Fruit fly (Drosophila melanogaster) whole organism, embryonic: Measurements from ENCODE around the gene CG34258.
A peak's percentile ranks its signal among the peaks of the same experiment; 100 is the strongest.

Source experiments
- Asciz ChIP-seq: fragments of 200-800 bp; sonication (Bioruptor generic); optimal IDR thresholded peaks from 2 replicates; lab custom pipeline; 2017; ENCODE audit warnings: missing biosample characterization, mild to moderate bottlenecking, missing genetic modification characterization, missing genetic modification reagents
- BEAF-32 ChIP-seq: fragments of 200-800 bp; sonication (Bioruptor generic); optimal IDR thresholded peaks from 3 replicates; lab custom pipeline; 2017; ENCODE audit warnings: missing biosample characterization, missing genetic modification characterization, mild to moderate bottlenecking, moderate library complexity, missing genetic modification reagents
- CG10543 ChIP-seq: fragments of 200-800 bp; sonication (Bioruptor generic); optimal IDR thresholded peaks from 3 replicates; lab custom pipeline; 2017; ENCODE audit warnings: missing biosample characterization, mild to moderate bottlenecking, missing genetic modification characterization, moderate library complexity
- CG11085 ChIP-seq: fragments of 200-800 bp; sonication (Bioruptor generic); IDR thresholded peaks from 2 replicates; pipeline ENCODE4 v1.3.6; 2022; ENCODE audit warnings: missing biosample characterization, missing genetic modification characterization
- CG11504 ChIP-seq: fragments of 200-800 bp; sonication (Bioruptor generic); optimal IDR thresholded peaks from 3 replicates; lab custom pipeline; 2019; ENCODE audit warnings: missing biosample characterization, mild to moderate bottlenecking, missing genetic modification characterization, moderate library complexity
- CG12219 ChIP-seq: fragments of 200-800 bp; sonication (Bioruptor generic); optimal IDR thresholded peaks from 3 replicates; lab custom pipeline; 2018; ENCODE audit warnings: missing biosample characterization, mild to moderate bottlenecking, missing genetic modification characterization
- CG12299 ChIP-seq: fragments of 200-800 bp; sonication (Bioruptor generic); optimal IDR thresholded peaks from 2 replicates; lab custom pipeline; 2018; ENCODE audit warnings: missing biosample characterization, mild to moderate bottlenecking, missing genetic modification characterization
- CG1602 ChIP-seq: fragments of 200-800 bp; sonication (Bioruptor generic); optimal IDR thresholded peaks from 3 replicates; lab custom pipeline; 2016; ENCODE audit warnings: missing biosample characterization, missing genetic modification characterization
- CG16813 ChIP-seq: fragments of 200-800 bp; sonication (Bioruptor generic); IDR thresholded peaks from 3 replicates; pipeline ENCODE4 v1.3.6; 2022; ENCODE audit warnings: missing biosample characterization, missing genetic modification characterization; ENCODE audit not compliant: partially characterized antibody
- CG17328 ChIP-seq: fragments of 200-800 bp; sonication (Bioruptor generic); IDR thresholded peaks from 2 replicates; pipeline ENCODE4 v1.3.6; 2022; ENCODE audit warnings: missing biosample characterization, missing genetic modification characterization
- CG18764 ChIP-seq: fragments of 200-800 bp; sonication (Bioruptor generic); optimal IDR thresholded peaks from 3 replicates; lab custom pipeline; 2016; ENCODE audit warnings: missing biosample characterization, missing genetic modification characterization
- CG2889 ChIP-seq: fragments of 200-800 bp; sonication (Bioruptor generic); IDR thresholded peaks from 3 replicates; pipeline ENCODE4 v1.3.6; 2022; ENCODE audit warnings: missing biosample characterization, missing genetic modification characterization
- CG4282 ChIP-seq: fragments of 200-800 bp; sonication (Bioruptor generic); optimal IDR thresholded peaks from 2 replicates; lab custom pipeline; 2016; ENCODE audit warnings: missing biosample characterization, missing genetic modification characterization
- CG43689 ChIP-seq: fragments of 200-800 bp; sonication (Bioruptor generic); IDR thresholded peaks from 2 replicates; pipeline ENCODE4 v1.3.6; 2022; ENCODE audit warnings: missing biosample characterization, missing genetic modification characterization
- CG6854 ChIP-seq: fragments of 200-800 bp; sonication (Bioruptor generic); optimal IDR thresholded peaks from 3 replicates; lab custom pipeline; 2017; ENCODE audit warnings: missing biosample characterization, mild to moderate bottlenecking, missing genetic modification characterization
- CG7987 ChIP-seq: fragments of 200-800 bp; sonication (Bioruptor generic); optimal IDR thresholded peaks from 2 replicates; lab custom pipeline; 2018; ENCODE audit warnings: missing biosample characterization, mild to moderate bottlenecking, missing genetic modification characterization, moderate library complexity
- CG8478 ChIP-seq: fragments of >200 bp; optimal IDR thresholded peaks from 2 replicates; lab custom pipeline; 2018
- Fer1 ChIP-seq: fragments of 200-800 bp; sonication (Bioruptor generic); optimal IDR thresholded peaks from 2 replicates; lab custom pipeline; 2017; ENCODE audit warnings: missing biosample characterization, mild to moderate bottlenecking, missing genetic modification characterization
- GATAe ChIP-seq: fragments of 200-800 bp; sonication (Bioruptor generic); conservative IDR thresholded peaks from 2 replicates; pipeline ENCODE4 v1.3.6; 2022; ENCODE audit warnings: missing biosample characterization, missing genetic modification characterization
- Gsc ChIP-seq: fragments of 200-800 bp; sonication (Bioruptor generic); IDR thresholded peaks from 2 replicates; pipeline ENCODE4 v1.3.6; 2022; ENCODE audit warnings: missing biosample characterization, missing genetic modification characterization
- Gug ChIP-seq: fragments of 200-800 bp; sonication (Bioruptor generic); IDR thresholded peaks from 4 replicates; pipeline ENCODE4 v1.3.6; 2022; ENCODE audit warnings: missing biosample characterization, missing genetic modification characterization
- HLHmδ ChIP-seq: fragments of 200-800 bp; sonication (Bioruptor generic); optimal IDR thresholded peaks from 2 replicates; lab custom pipeline; 2018; ENCODE audit warnings: missing biosample characterization, mild to moderate bottlenecking, missing genetic modification characterization, moderate library complexity
- Hey ChIP-seq: fragments of 200-800 bp; sonication (Bioruptor generic); optimal IDR thresholded peaks from 3 replicates; lab custom pipeline; 2018; ENCODE audit warnings: missing biosample characterization, mild to moderate bottlenecking, missing genetic modification characterization
- Hmr ChIP-seq: fragments of 200-800 bp; sonication (Bioruptor generic); optimal IDR thresholded peaks from 3 replicates; lab custom pipeline; 2017; ENCODE audit warnings: mild to moderate bottlenecking, missing biosample characterization, missing genetic modification reagents, missing genetic modification characterization
- Lhr ChIP-seq: fragments of 200-800 bp; sonication (Bioruptor generic); optimal IDR thresholded peaks from 3 replicates; lab custom pipeline; 2017; ENCODE audit warnings: mild to moderate bottlenecking, missing biosample characterization, missing genetic modification reagents, missing genetic modification characterization
- MTF-1 ChIP-seq: fragments of 200-800 bp; sonication (Bioruptor generic); optimal IDR thresholded peaks from 2 replicates; lab custom pipeline; 2018; ENCODE audit warnings: missing biosample characterization, mild to moderate bottlenecking, missing genetic modification characterization, borderline replicate concordance
- Med ChIP-seq: fragments of 200-800 bp; sonication (Bioruptor generic); peaks from one replicate; lab custom pipeline; 2016; ENCODE audit warnings: missing biosample characterization, missing genetic modification characterization, mild to moderate bottlenecking, inconsistent platforms, moderate library complexity
- Ptx1 ChIP-seq: fragments of 200-800 bp; sonication (Bioruptor generic); IDR thresholded peaks from 2 replicates; pipeline ENCODE4 v1.3.6; 2022; ENCODE audit warnings: missing biosample characterization, missing genetic modification characterization
- Rx ChIP-seq: fragments of 200-800 bp; sonication (Bioruptor generic); IDR thresholded peaks from 2 replicates; pipeline ENCODE4 v1.3.6; 2022; ENCODE audit warnings: missing biosample characterization, missing genetic modification characterization
- Side ChIP-seq: fragments of 200-800 bp; sonication (Bioruptor generic); optimal IDR thresholded peaks from 2 replicates; lab custom pipeline; 2016; ENCODE audit warnings: missing biosample characterization, missing genetic modification characterization
- Six4 ChIP-seq: fragments of 200-800 bp; sonication (Bioruptor generic); optimal IDR thresholded peaks from 2 replicates; lab custom pipeline; 2016; ENCODE audit warnings: missing biosample characterization, missing genetic modification characterization
- YL-1 ChIP-seq: fragments of 200-800 bp; sonication (Bioruptor generic); optimal IDR thresholded peaks from 3 replicates; lab custom pipeline; 2017; ENCODE audit warnings: missing biosample characterization, mild to moderate bottlenecking, missing genetic modification characterization
- amos ChIP-seq: fragments of 200-800 bp; sonication (Bioruptor generic); IDR thresholded peaks from 2 replicates; pipeline ENCODE4 v1.3.6; 2022; ENCODE audit warnings: missing biosample characterization, missing genetic modification characterization; ENCODE audit not compliant: partially characterized antibody
- btn ChIP-seq: fragments of 200-800 bp; sonication (Bioruptor generic); optimal IDR thresholded peaks from 2 replicates; lab custom pipeline; 2016; ENCODE audit warnings: missing biosample characterization, missing genetic modification characterization
- cato ChIP-seq: fragments of 200-800 bp; sonication (Bioruptor generic); optimal IDR thresholded peaks from 2 replicates; lab custom pipeline; 2016; ENCODE audit warnings: missing biosample characterization, missing genetic modification characterization, borderline replicate concordance
- caup ChIP-seq: fragments of 200-800 bp; sonication (Bioruptor generic); optimal IDR thresholded peaks from 3 replicates; lab custom pipeline; 2017; ENCODE audit warnings: missing biosample characterization, mild to moderate bottlenecking, missing genetic modification characterization, moderate library complexity; ENCODE audit not compliant: severe bottlenecking
- cg ChIP-seq: fragments of 200-800 bp; sonication (Bioruptor generic); optimal IDR thresholded peaks from 3 replicates; lab custom pipeline; 2019; ENCODE audit warnings: missing biosample characterization, mild to moderate bottlenecking, missing genetic modification characterization, moderate library complexity
- danr ChIP-seq: fragments of 200-800 bp; sonication (Bioruptor generic); IDR thresholded peaks from 2 replicates; pipeline ENCODE4 v1.3.6; 2022; ENCODE audit warnings: missing biosample characterization, missing genetic modification characterization
- en ChIP-seq: fragments of 200-800 bp; sonication (Bioruptor generic); optimal IDR thresholded peaks from 2 replicates; lab custom pipeline; 2016; ENCODE audit warnings: missing biosample characterization, missing genetic modification characterization
- gem ChIP-seq: fragments of 200-800 bp; sonication (Bioruptor generic); optimal IDR thresholded peaks from 2 replicates; lab custom pipeline; 2019; ENCODE audit warnings: missing biosample characterization, mild to moderate bottlenecking, missing genetic modification characterization, moderate library complexity
- gt ChIP-seq: fragments of 200-800 bp; sonication (Bioruptor generic); IDR thresholded peaks from 2 replicates; pipeline ENCODE4 v1.3.6; 2022; ENCODE audit warnings: missing biosample characterization, missing genetic modification characterization
- knrl ChIP-seq: fragments of 200-800 bp; sonication (Bioruptor generic); IDR thresholded peaks from 3 replicates; pipeline ENCODE4 v1.3.6; 2022; ENCODE audit warnings: missing biosample characterization, missing genetic modification characterization; ENCODE audit not compliant: partially characterized antibody
- lola ChIP-seq, 3 experiments: fragments of >200 bp in 2 of 3; fragments of 200-800 bp in 1 of 3; sonication (Bioruptor generic) in 1 of 3; optimal IDR thresholded peaks; 2 replicates each; lab custom pipeline; 2017 to 2019; ENCODE audit warnings: missing biosample characterization in 3 of 3, missing genetic modification characterization in 3 of 3, mild to moderate bottlenecking in 1 of 3, moderate library complexity in 1 of 3
- nerfin-2 ChIP-seq: fragments of 200-800 bp; sonication (Bioruptor generic); IDR thresholded peaks from 2 replicates; pipeline ENCODE4 v1.3.6; 2022; ENCODE audit warnings: missing biosample characterization, missing genetic modification characterization; ENCODE audit not compliant: partially characterized antibody
- oc ChIP-seq: fragments of 200-800 bp; sonication (Bioruptor generic); optimal IDR thresholded peaks from 2 replicates; lab custom pipeline; 2018; ENCODE audit warnings: missing biosample characterization, mild to moderate bottlenecking, missing genetic modification characterization, moderate library complexity
- psq ChIP-seq: fragments of 200-800 bp; sonication (Bioruptor generic); optimal IDR thresholded peaks from 2 replicates; lab custom pipeline; 2017; ENCODE audit warnings: missing biosample characterization, missing genetic modification characterization
- scrt ChIP-seq: fragments of 200-800 bp; sonication (Bioruptor generic); optimal IDR thresholded peaks from 2 replicates; lab custom pipeline; 2018; ENCODE audit warnings: missing biosample characterization, mild to moderate bottlenecking, missing genetic modification characterization, moderate library complexity
- sens ChIP-seq: fragments of 200-800 bp; sonication (Bioruptor generic); peaks from one replicate; lab custom pipeline; 2016; ENCODE audit warnings: missing biosample characterization, missing genetic modification characterization
- sr ChIP-seq: fragments of 200-800 bp; sonication (Bioruptor generic); IDR thresholded peaks from 3 replicates; pipeline ENCODE4 v1.3.6; 2022; ENCODE audit warnings: missing biosample characterization, missing genetic modification characterization
- trem ChIP-seq: fragments of 200-800 bp; optimal IDR thresholded peaks from 3 replicates; lab custom pipeline; 2019; ENCODE audit warnings: missing biosample characterization, mild to moderate bottlenecking, missing genetic modification characterization, moderate library complexity
- twi ChIP-seq: fragments of 200-800 bp; optimal IDR thresholded peaks from 2 replicates; lab custom pipeline; 2019; ENCODE audit warnings: missing biosample characterization, mild to moderate bottlenecking, missing genetic modification characterization, moderate library complexity

CG34258 gene

dm6 chr3L:19979592-19979991 is 27.8 kb upstream of the CG34258 start, which contains the start of gene CG14182 (continued):
- TF ChIP-seq cato (GFP tag; lab: Kevin White, UChicago) (no peak), CG18764 (GFP tag; lab: Kevin White, UChicago) (no peak), sr (GFP tag; lab: Robert Waterston, UW) (no peak), Med (no peak), btn (GFP tag; lab: Kevin White, UChicago) (no peak), Gug (no peak), Rx (GFP tag; lab: Robert Waterston, UW) (no peak), CG10543 (GFP tag; lab: Kevin White, UChicago) (no peak), psq (GFP tag; lab: Kevin White, UChicago) (no peak), nerfin-2 (GFP tag; lab: Robert Waterston, UW) (no peak), CG11504 (tag; lab: Kevin White, UChicago) (no peak), gt (GFP tag; lab: Robert Waterston, UW) (no peak), CG11085 (no peak), CG7987 (GFP tag; lab: Kevin White, UChicago) (no peak), CG6854 (GFP tag; lab: Kevin White, UChicago) (no peak), Lhr (GFP tag; lab: Kevin White, UChicago) (no peak), Side (GFP tag; lab: Kevin White, UChicago) (no peak), gem (tag; lab: Kevin White, UChicago) (no peak), CG43689 (GFP tag; lab: Robert Waterston, UW) (no peak), sens (GFP tag; lab: Kevin White, UChicago) (peak; percentile 63), CG12299 (tag; lab: Kevin White, UChicago) (no peak), Ptx1 (GFP tag; lab: Robert Waterston, UW) (no peak), trem (peak; percentile 42), CG17328 (GFP tag; lab: Robert Waterston, UW) (no peak), knrl (peak; percentile 49), MTF-1 (GFP tag; lab: Kevin White, UChicago) (no peak), twi (no peak), Fer1 (GFP tag; lab: Kevin White, UChicago) (no peak), YL-1 (GFP tag; lab: Kevin White, UChicago) (peak; percentile 6), oc (tag; lab: Kevin White, UChicago) (no peak), scrt (no peak), en (no peak), Six4 (no peak), CG8478 (no peak), Asciz (GFP tag; lab: Kevin White, UChicago) (no peak), Gsc (GFP tag; lab: Robert Waterston, UW) (no peak), caup (no peak), Hmr (no peak), lola (GFP tag; optimal IDR thresholded peaks at IDR 0.05; lab: Kevin White, UChicago) (no peak), CG12219 (GFP tag; lab: Kevin White, UChicago) (no peak), CG1602 (no peak), Hey (tag; lab: Kevin White, UChicago) (no peak), CG16813 (GFP tag; lab: Robert Waterston, UW) (0 out of 3 replicates have a peak, but pooled peaks have one; percentile 15), CG2889 (GFP tag; lab: Robert Waterston, UW) (no peak), BEAF-32 (GFP tag; lab: Kevin White, UChicago) (peak; percentile 35), danr (GFP tag; lab: Robert Waterston, UW) (no peak), GATAe (no peak), cg (no peak), CG4282 (GFP tag; lab: Kevin White, UChicago) (no peak), amos (peak; percentile 45; the same call in 1 of the 2 replicates), HLHmδ (GFP tag; lab: Kevin White, UChicago) (no peak)
